Worm (Caenorhabditis elegans): ENCODE measurements around the gene T25B9.9.
A peak's percentile ranks its signal among the peaks of the same experiment; 100 is the strongest.

Gene T25B9.9

DNA sequence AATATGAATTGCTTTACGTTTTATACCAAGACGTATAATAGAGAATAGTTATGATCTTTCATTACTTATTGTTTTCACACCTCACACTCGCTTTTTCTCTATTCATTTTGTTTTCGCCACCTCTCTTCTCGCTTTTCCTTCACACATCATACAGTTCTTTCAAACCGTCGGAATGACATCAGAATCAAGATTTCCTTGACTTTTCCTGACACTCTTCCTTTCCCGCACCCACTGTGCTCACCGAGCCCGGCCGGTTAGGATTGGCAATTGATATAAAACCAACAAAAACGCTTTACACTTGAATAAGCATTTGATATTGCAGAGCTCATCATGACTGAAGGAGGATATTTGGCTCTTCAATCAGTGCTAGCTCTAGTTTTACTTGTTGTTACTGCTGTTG is 29.9 kb downstream of the T25B9.9 start, which contains the start of gene zipt-2.1:
TSS of gene zipt-2.1 (plus strand) at position 301 of the 400 bp plus-strand sequence.
- TF ChIP-seq elt-3 (tag; optimal IDR thresholded peaks at IDR 0.05): no peak

DNA sequence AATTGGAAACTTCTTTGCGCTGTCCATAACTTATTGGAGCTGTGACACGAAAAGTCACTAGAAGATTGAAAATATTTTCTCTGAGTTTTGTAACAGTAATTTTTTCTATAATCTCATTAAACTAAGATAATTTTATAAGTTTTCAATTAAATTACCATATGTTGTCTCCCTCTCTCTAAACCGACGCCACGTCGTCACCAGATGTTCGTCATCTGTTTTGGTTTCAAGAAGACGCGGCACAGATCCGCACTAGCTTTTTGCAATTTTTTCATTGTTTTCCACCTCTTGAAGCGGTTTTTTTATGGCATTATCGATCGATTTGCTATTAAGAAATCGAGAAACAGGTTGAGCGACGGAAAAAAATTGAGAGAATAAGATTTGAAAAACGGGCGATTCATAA is 34.5 kb downstream of the T25B9.9 start:
- no peak for TF ChIP-seq crh-2 (tag; optimal IDR thresholded peaks at IDR 0.05)
- no peak for TF ChIP-seq unc-39 (tag; optimal IDR thresholded peaks at IDR 0.05)
- TF ChIP-seq sma-9 (GFP tag; optimal IDR thresholded peaks at IDR 0.05): no peak
- TF ChIP-seq sma-9 (tag; optimal IDR thresholded peaks at IDR 0.05): no peak
- no peak for TF ChIP-seq lin-39 (tag; optimal IDR thresholded peaks at IDR 0.05)
- no peak for TF ChIP-seq nhr-6 (tag; optimal IDR thresholded peaks at IDR 0.05)
- no peak for TF ChIP-seq peb-1 (tag; optimal IDR thresholded peaks at IDR 0.05)
- no peak for TF ChIP-seq nhr-21 (tag; optimal IDR thresholded peaks at IDR 0.05)
- TF ChIP-seq ZK546.5 (tag; optimal IDR thresholded peaks at IDR 0.05): no peak
- TF ChIP-seq mdl-1 (tag; optimal IDR thresholded peaks at IDR 0.05): no peak
- no peak for TF ChIP-seq nhr-11 (tag; optimal IDR thresholded peaks at IDR 0.05)
- TF ChIP-seq zag-1 (tag; optimal IDR thresholded peaks at IDR 0.05): no peak
- TF ChIP-seq mbf-1 (tag; optimal IDR thresholded peaks at IDR 0.05): no peak
- no peak for TF ChIP-seq lin-13 (GFP tag; optimal IDR thresholded peaks at IDR 0.05)
- TF ChIP-seq ztf-11 (tag; optimal IDR thresholded peaks at IDR 0.05): no peak

DNA sequence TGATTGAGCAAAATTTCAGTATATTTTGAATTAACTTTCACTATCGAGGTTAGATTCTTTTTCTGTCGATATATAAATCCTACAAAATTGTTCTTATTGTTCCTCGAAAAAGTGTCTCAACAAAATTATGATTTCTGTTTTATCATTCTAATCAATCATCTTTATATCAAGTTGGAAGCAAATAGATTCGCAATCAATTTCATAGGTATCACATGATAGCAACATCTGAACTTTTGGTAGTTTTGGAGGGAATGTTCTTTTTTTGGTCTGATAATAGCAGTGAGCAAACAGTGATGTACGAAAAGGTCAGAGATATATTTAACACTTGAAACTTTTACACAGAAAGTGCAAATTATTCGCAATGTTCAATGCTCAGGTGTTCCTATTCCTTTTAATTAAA is 41.4 kb downstream of the T25B9.9 start:
- TF ChIP-seq lin-11 (tag; optimal IDR thresholded peaks at IDR 0.05) (no peak), aly-2 (tag; optimal IDR thresholded peaks at IDR 0.05) (no peak), C34F6.9 (tag; optimal IDR thresholded peaks at IDR 0.05) (no peak), sma-3 (GFP tag; optimal IDR thresholded peaks at IDR 0.05) (no peak), crh-2 (tag; optimal IDR thresholded peaks at IDR 0.05) (peak; percentile 30), Y55F3AM.14 (GFP tag; optimal IDR thresholded peaks at IDR 0.05) (no peak), nhr-12 (tag; optimal IDR thresholded peaks at IDR 0.05) (no peak), ZK546.5 (tag; optimal IDR thresholded peaks at IDR 0.05) (no peak), ztf-11 (tag; optimal IDR thresholded peaks at IDR 0.05) (no peak), nhr-25 (tag; optimal IDR thresholded peaks at IDR 0.05) (no peak), sma-9 (GFP tag; optimal IDR thresholded peaks at IDR 0.05) (peak; percentile 63), sma-9 (tag; optimal IDR thresholded peaks at IDR 0.05) (no peak), ztf-4 (tag; optimal IDR thresholded peaks at IDR 0.05) (no peak), elt-1 (tag; optimal IDR thresholded peaks at IDR 0.05) (no peak), gmeb-1 (tag; optimal IDR thresholded peaks at IDR 0.05) (peak; percentile 23), ceh-82 (tag; optimal IDR thresholded peaks at IDR 0.05) (no peak), blmp-1 (tag; optimal IDR thresholded peaks at IDR 0.05; ENCODE audit: insufficient read depth) (no peak), nhr-11 (tag; optimal IDR thresholded peaks at IDR 0.05) (no peak), mbf-1 (tag; optimal IDR thresholded peaks at IDR 0.05) (no peak), mab-5 (tag; optimal IDR thresholded peaks at IDR 0.05) (no peak), fos-1 (tag; optimal IDR thresholded peaks at IDR 0.05) (peak; percentile 62), nhr-77 (tag; optimal IDR thresholded peaks at IDR 0.05) (no peak), F13H6.1 (tag; optimal IDR thresholded peaks at IDR 0.05) (peak; percentile 5), snpc-4 (tag; optimal IDR thresholded peaks at IDR 0.05) (no peak), unc-55 (GFP tag; optimal IDR thresholded peaks at IDR 0.05) (no peak)

DNA sequence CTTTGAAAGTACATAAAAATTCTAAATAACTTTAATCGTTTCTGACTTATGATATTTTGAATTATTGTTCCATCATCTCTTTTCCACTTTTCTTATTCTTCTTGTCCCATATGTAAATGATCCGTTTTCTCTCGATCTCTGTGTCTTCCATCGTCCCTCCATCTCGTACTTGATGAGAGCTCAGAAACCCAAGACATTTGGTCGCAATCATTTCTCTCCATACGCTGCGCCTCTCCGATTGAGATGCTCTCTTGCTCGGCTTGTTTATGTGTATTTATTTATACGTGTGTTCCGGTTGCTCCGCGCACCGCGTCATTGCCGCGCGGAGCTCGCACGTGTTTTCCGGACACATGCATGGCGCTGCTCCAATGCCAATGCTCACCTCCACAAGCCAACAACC is 41.9 kb downstream of the T25B9.9 start:
- no peak for TF ChIP-seq nhr-25 (tag; optimal IDR thresholded peaks at IDR 0.05)
- TF ChIP-seq nhr-23 (tag; optimal IDR thresholded peaks at IDR 0.05): no peak
- no peak for TF ChIP-seq peb-1 (tag; optimal IDR thresholded peaks at IDR 0.05)
- TF ChIP-seq sem-4 (tag; optimal IDR thresholded peaks at IDR 0.05): no peak
- no peak for TF ChIP-seq skn-1 (tag; optimal IDR thresholded peaks at IDR 0.05)
- no peak for TF ChIP-seq lsy-2 (tag; optimal IDR thresholded peaks at IDR 0.05)
- no peak for TF ChIP-seq mab-5 (tag; optimal IDR thresholded peaks at IDR 0.05)
- no peak for TF ChIP-seq fos-1 (tag; optimal IDR thresholded peaks at IDR 0.05)
- TF ChIP-seq crh-2 (tag; optimal IDR thresholded peaks at IDR 0.05): no peak
- no peak for TF ChIP-seq lin-13 (GFP tag; optimal IDR thresholded peaks at IDR 0.05)
- no peak for TF ChIP-seq nhr-11 (tag; optimal IDR thresholded peaks at IDR 0.05)
- TF ChIP-seq ceh-82 (tag; optimal IDR thresholded peaks at IDR 0.05): no peak
- no peak for TF ChIP-seq dmd-4 (tag; optimal IDR thresholded peaks at IDR 0.05)
- no peak for TF ChIP-seq unc-55 (GFP tag; optimal IDR thresholded peaks at IDR 0.05)
